Worm (Caenorhabditis elegans) whole organism, L1 larva: ENCODE measurements around the gene nhr-264.

Experiments
- C16A3.4 ChIP-seq: fragments of 150-350 bp; optimal IDR thresholded peaks from 2 replicates; lab custom pipeline; 2014; ENCODE audit warnings: missing biosample characterization, missing genetic modification characterization
- Y116A8C.19 ChIP-seq: sonication (generic microtip); optimal IDR thresholded peaks from 2 replicates; lab custom pipeline; 2016; ENCODE audit warnings: missing compliant biosample characterization, missing genetic modification characterization, borderline replicate concordance
- aly-2 ChIP-seq: fragments of 150-350 bp; optimal IDR thresholded peaks from 2 replicates; lab custom pipeline; 2014; ENCODE audit warnings: missing biosample characterization, missing genetic modification characterization
- blmp-1 ChIP-seq: fragments of 150-350 bp; optimal IDR thresholded peaks from 2 replicates; lab custom pipeline; 2014; ENCODE audit warnings: missing biosample characterization, missing genetic modification characterization
- ceh-63 ChIP-seq: fragments of 200-800 bp; sonication (Bioruptor generic); optimal IDR thresholded peaks from 2 replicates; lab custom pipeline; 2018; ENCODE audit warnings: mild to moderate bottlenecking, missing genetic modification characterization, missing compliant biosample characterization
- ceh-82 ChIP-seq, 3 experiments: fragments of 150-350 bp in 1 of 3; sonication (generic microtip) in 2 of 3; optimal IDR thresholded peaks; 2 replicates each; lab custom pipeline; 2014 to 2017; ENCODE audit warnings: missing biosample characterization in 3 of 3, missing genetic modification characterization in 3 of 3
- ceh-90 ChIP-seq: sonication (generic microtip); optimal IDR thresholded peaks from 2 replicates; lab custom pipeline; 2016; ENCODE audit warnings: missing genetic modification characterization, missing compliant biosample characterization
- ces-1 ChIP-seq: fragments of 150-350 bp; optimal IDR thresholded peaks from 2 replicates; lab custom pipeline; 2014; ENCODE audit warnings: missing biosample characterization, missing genetic modification reagents, missing genetic modification characterization
- dpl-1 ChIP-seq, 3 experiments: fragments of 150-350 bp in 2 of 3; sonication (generic microtip) in 1 of 3; optimal IDR thresholded peaks; 2 replicates each; lab custom pipeline; 2014 to 2017; ENCODE audit warnings: missing biosample characterization in 3 of 3, missing genetic modification characterization in 3 of 3, missing genetic modification reagents in 3 of 3
- dsc-1 ChIP-seq: sonication (generic microtip); optimal IDR thresholded peaks from 2 replicates; lab custom pipeline; 2016; ENCODE audit warnings: mild to moderate bottlenecking, missing genetic modification characterization, missing compliant biosample characterization
- efl-1 ChIP-seq, 4 experiments: fragments of 150-350 bp; optimal IDR thresholded peaks in 3 of 4; peaks in 1 of 4; 1 replicate in 1 of 4; 2 replicates in 3 of 4; lab custom pipeline; 2014; ENCODE audit warnings: missing biosample characterization in 2 of 4, missing genetic modification characterization in 2 of 4, missing genetic modification reagents in 2 of 4
- egl-13 ChIP-seq: sonication (generic microtip); optimal IDR thresholded peaks from 2 replicates; lab custom pipeline; 2016; ENCODE audit warnings: missing genotype, missing genetic modification reagents, missing genetic modification characterization, missing compliant biosample characterization
- elt-2 ChIP-seq: sonication (generic microtip); optimal IDR thresholded peaks from 2 replicates; lab custom pipeline; 2016; ENCODE audit warnings: missing genetic modification characterization, mild to moderate bottlenecking, inconsistent platforms, missing compliant biosample characterization, missing genetic modification reagents
- elt-3 ChIP-seq, 6 experiments: fragments of 150-350 bp in 1 of 6; sonication (generic microtip); optimal IDR thresholded peaks; 2 replicates each; lab custom pipeline; 2017 to 2018; ENCODE audit warnings: missing biosample characterization in 6 of 6, missing genetic modification characterization in 6 of 6, inconsistent platforms in 1 of 6
- fkh-10 ChIP-seq: sonication (generic microtip); optimal IDR thresholded peaks from 2 replicates; lab custom pipeline; 2017; ENCODE audit warnings: missing biosample characterization, missing genetic modification reagents, missing genetic modification characterization
- fkh-4 ChIP-seq: sonication (generic microtip); optimal IDR thresholded peaks from 2 replicates; lab custom pipeline; 2016; ENCODE audit warnings: missing compliant biosample characterization, missing genetic modification characterization, borderline replicate concordance
- fkh-8 ChIP-seq: sonication (generic microtip); optimal IDR thresholded peaks from 2 replicates; lab custom pipeline; 2016; ENCODE audit warnings: mild to moderate bottlenecking, missing genetic modification characterization, missing compliant biosample characterization
- grh-1 ChIP-seq: fragments of 200-800 bp; sonication (Bioruptor generic); IDR thresholded peaks from 2 replicates; pipeline ENCODE4 v1.3.6; 2022; ENCODE audit warnings: missing genetic modification reagents, missing genetic modification characterization, missing compliant biosample characterization
- hlh-17 ChIP-seq: fragments of 200-800 bp; sonication (Bioruptor generic); optimal IDR thresholded peaks from 2 replicates; lab custom pipeline; 2018; ENCODE audit warnings: missing genetic modification characterization, mild to moderate bottlenecking, missing compliant biosample characterization, moderate library complexity, borderline replicate concordance
- hlh-4 ChIP-seq: sonication (generic microtip); optimal IDR thresholded peaks from 2 replicates; lab custom pipeline; 2016; ENCODE audit warnings: mild to moderate bottlenecking, missing genetic modification characterization, missing compliant biosample characterization
- lin-14 ChIP-seq: fragments of 200-800 bp; sonication (Bioruptor generic); optimal IDR thresholded peaks from 2 replicates; lab custom pipeline; 2018; ENCODE audit warnings: mild to moderate bottlenecking, missing genetic modification characterization, moderate library complexity, missing compliant biosample characterization
- lin-15B ChIP-seq: fragments of 150-350 bp; sonication (generic microtip); optimal IDR thresholded peaks from 3 replicates; lab custom pipeline; 2014; ENCODE audit warnings: missing biosample characterization, missing genetic modification characterization
- lin-35 ChIP-seq, 2 experiments: fragments of 150-350 bp; optimal IDR thresholded peaks; 2 replicates each; lab custom pipeline; 2014; ENCODE audit warnings: missing biosample characterization in 2 of 2, missing genetic modification characterization in 2 of 2, missing genetic modification reagents in 2 of 2
- lsy-2 ChIP-seq, 2 experiments: fragments of 150-350 bp; optimal IDR thresholded peaks; 2 replicates each; lab custom pipeline; 2014; ENCODE audit warnings: missing biosample characterization in 2 of 2, missing genetic modification characterization in 2 of 2
- mab-9 ChIP-seq: fragments of 200-800 bp; sonication (Bioruptor generic); IDR thresholded peaks from 2 replicates; pipeline ENCODE4 v1.3.6; 2022; ENCODE audit warnings: missing genetic modification reagents, missing genetic modification characterization, missing compliant biosample characterization
- mdl-1 ChIP-seq, 2 experiments: fragments of 150-350 bp; optimal IDR thresholded peaks; 2 replicates each; lab custom pipeline; 2014 to 2017; ENCODE audit warnings: missing biosample characterization in 2 of 2, missing genetic modification characterization in 2 of 2, inconsistent platforms in 1 of 2
- mep-1 ChIP-seq: fragments of 150-350 bp; optimal IDR thresholded peaks from 2 replicates; lab custom pipeline; 2014; ENCODE audit warnings: missing biosample characterization, missing genetic modification characterization
- nhr-11 ChIP-seq: fragments of 150-350 bp; optimal IDR thresholded peaks from 2 replicates; lab custom pipeline; 2014; ENCODE audit warnings: missing biosample characterization, missing genetic modification characterization
- nhr-19 ChIP-seq: fragments of 200-800 bp; sonication (Bioruptor generic); conservative IDR thresholded peaks from 2 replicates; pipeline ENCODE4 v1.3.6; 2022; ENCODE audit warnings: missing genetic modification characterization, missing compliant biosample characterization
- nhr-28 ChIP-seq: fragments of 150-350 bp; optimal IDR thresholded peaks from 2 replicates; lab custom pipeline; 2014; ENCODE audit warnings: missing biosample characterization, missing genetic modification characterization
- nhr-47 ChIP-seq: sonication (generic microtip); optimal IDR thresholded peaks from 2 replicates; lab custom pipeline; 2016; ENCODE audit warnings: mild to moderate bottlenecking, missing genetic modification characterization, moderate library complexity, missing compliant biosample characterization
- nhr-71 ChIP-seq: sonication (generic microtip); optimal IDR thresholded peaks from 2 replicates; lab custom pipeline; 2016; ENCODE audit warnings: mild to moderate bottlenecking, missing genetic modification characterization, moderate library complexity, missing compliant biosample characterization
- nhr-85 ChIP-seq: sonication (generic microtip); peaks from one replicate; lab custom pipeline; 2016; ENCODE audit warnings: missing genetic modification characterization, inconsistent platforms, missing compliant biosample characterization
- pax-3 ChIP-seq: fragments of 200-800 bp; sonication (Bioruptor generic); optimal IDR thresholded peaks from 2 replicates; lab custom pipeline; 2018; ENCODE audit warnings: mild to moderate bottlenecking, missing genetic modification characterization, moderate library complexity, missing compliant biosample characterization
- pqm-1 ChIP-seq: sonication (generic microtip); optimal IDR thresholded peaks from 3 replicates; lab custom pipeline; 2017; ENCODE audit warnings: missing biosample characterization, missing genetic modification characterization
- skn-1 ChIP-seq: fragments of 150-350 bp; optimal IDR thresholded peaks from 2 replicates; lab custom pipeline; 2014; ENCODE audit warnings: missing biosample characterization, missing genetic modification characterization
- snpc-4 ChIP-seq: fragments of 150-350 bp; optimal IDR thresholded peaks from 2 replicates; lab custom pipeline; 2014; ENCODE audit warnings: missing biosample characterization, missing genetic modification characterization
- snu-23 ChIP-seq: sonication (generic microtip); optimal IDR thresholded peaks from 2 replicates; lab custom pipeline; 2016; ENCODE audit warnings: missing genetic modification characterization, missing compliant biosample characterization
- sptf-1 ChIP-seq: fragments of 150-350 bp; optimal IDR thresholded peaks from 2 replicates; lab custom pipeline; 2014; ENCODE audit warnings: missing biosample characterization, missing genetic modification characterization
- sup-37 ChIP-seq: fragments of 200-800 bp; sonication (Bioruptor generic); optimal IDR thresholded peaks from 2 replicates; lab custom pipeline; 2018; ENCODE audit warnings: mild to moderate bottlenecking, missing genetic modification characterization, missing compliant biosample characterization
- swsn-7 ChIP-seq: sonication (generic microtip); optimal IDR thresholded peaks from 2 replicates; lab custom pipeline; 2016; ENCODE audit warnings: missing genetic modification characterization, missing compliant biosample characterization
- tbx-2 ChIP-seq: sonication (generic microtip); optimal IDR thresholded peaks from 2 replicates; lab custom pipeline; 2016; ENCODE audit warnings: missing genetic modification characterization, missing compliant biosample characterization
- tlp-1 ChIP-seq: fragments of 150-350 bp; optimal IDR thresholded peaks from 2 replicates; lab custom pipeline; 2014; ENCODE audit warnings: missing biosample characterization, missing genetic modification characterization
- xbp-1 ChIP-seq: sonication (generic microtip); optimal IDR thresholded peaks from 2 replicates; lab custom pipeline; 2016; ENCODE audit warnings: missing genetic modification characterization, missing compliant biosample characterization
- zag-1 ChIP-seq: fragments of 150-350 bp; optimal IDR thresholded peaks from 2 replicates; lab custom pipeline; 2014; ENCODE audit warnings: missing biosample characterization, missing genetic modification characterization
- zip-4 ChIP-seq: fragments of 200-800 bp; sonication (Bioruptor generic); optimal IDR thresholded peaks from 2 replicates; lab custom pipeline; 2018; ENCODE audit warnings: mild to moderate bottlenecking, missing genetic modification characterization, moderate library complexity, missing compliant biosample characterization

The nhr-264 gene

ce11 chrIV:9262295-9262694 is 31.4 kb downstream of the nhr-264 start:
- TF ChIP-seq Y116A8C.19 (tag; lab: Kevin White, UChicago) (no peak), pax-3 (tag; lab: Kevin White, UChicago) (no peak), dsc-1 (tag; lab: Kevin White, UChicago) (no peak), sptf-1 (no peak), nhr-71 (tag; lab: Kevin White, UChicago) (no peak), mdl-1 (tag; optimal IDR thresholded peaks at IDR 0.05; lab: Kevin White, UChicago) (no peak), ceh-90 (tag; lab: Kevin White, UChicago) (no peak), tlp-1 (no peak), skn-1 (tag; lab: Kevin White, UChicago) (no peak), sup-37 (GFP tag; lab: Kevin White, UChicago) (no peak), fkh-10 (GFP tag; lab: Kevin White, UChicago) (no peak)
- TF ChIP-seq, all 84 proteins: peak for 0

DNA sequence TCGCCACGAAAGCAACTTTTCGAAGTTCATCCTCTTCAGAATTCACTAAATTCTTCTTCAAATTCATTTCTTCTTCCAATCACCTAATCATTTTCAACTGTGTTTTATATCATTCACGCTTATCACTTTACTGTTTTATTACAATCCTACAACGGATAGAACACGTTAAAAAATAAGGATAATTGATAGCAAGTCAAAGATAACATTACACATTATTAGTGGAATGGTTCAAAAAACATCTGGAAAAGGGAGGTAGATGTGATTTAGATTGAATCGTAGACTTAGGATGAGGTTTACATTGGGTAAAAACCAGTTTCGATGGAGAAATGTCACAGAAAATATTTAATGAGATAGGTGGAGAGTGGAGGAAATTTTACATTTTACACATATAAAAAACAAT is 32.0 kb downstream of the nhr-264 start, which contains the start of gene col-120:
Gene col-120 (minus strand): TSS at position 101 of the 400 bp plus-strand sequence.
- TF ChIP-seq hlh-4 (tag; lab: Kevin White, UChicago) (no peak), nhr-28 (no peak), hlh-17 (GFP tag; lab: Kevin White, UChicago) (no peak), lsy-2 (tag; optimal IDR thresholded peaks at IDR 0.05; lab: Kevin White, UChicago) (no peak), zag-1 (tag; lab: Kevin White, UChicago) (no peak), fkh-8 (no peak), pqm-1 (tag; lab: Kevin White, UChicago) (no peak), elt-3 (tag; optimal IDR thresholded peaks at IDR 0.05; lab: Kevin White, UChicago) (no peak), pax-3 (tag; lab: Kevin White, UChicago) (no peak), ceh-63 (GFP tag; lab: Kevin White, UChicago) (no peak), elt-2 (no peak)
- TF ChIP-seq, all 84 proteins: peak for 0

DNA sequence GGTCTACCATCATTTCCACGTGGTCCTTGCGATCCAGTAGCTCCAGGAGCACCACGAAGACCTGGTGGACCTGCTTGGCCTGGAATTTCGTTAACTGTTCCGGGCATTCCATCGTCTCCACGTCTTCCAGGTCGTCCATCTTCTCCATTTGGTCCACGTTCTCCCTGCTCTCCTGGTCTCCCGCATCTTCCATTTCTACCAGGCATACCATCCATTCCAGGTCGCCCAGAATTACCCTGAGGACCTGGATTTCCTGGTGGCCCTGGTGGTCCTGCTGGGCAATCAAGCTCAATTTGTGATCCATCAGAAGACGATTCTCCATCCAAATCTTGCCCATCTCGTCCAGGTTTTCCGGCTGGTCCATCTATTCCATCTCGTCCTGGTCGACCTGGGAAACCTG is 32.9 kb downstream of the nhr-264 start:
- no peak for TF ChIP-seq ces-1 (GFP tag; lab: Kevin White, UChicago)
- no peak for TF ChIP-seq efl-1 (optimal IDR thresholded peaks at IDR 0.05; lab: Kevin White, UChicago)
- peak in 1 of 2 experiments; percentile 70 for TF ChIP-seq efl-1 (GFP tag; optimal IDR thresholded peaks at IDR 0.05 in 1 of 2; lab: Kevin White, UChicago)
- no peak for TF ChIP-seq nhr-85 (tag; lab: Kevin White, UChicago)
- TF ChIP-seq C16A3.4 (tag; lab: Kevin White, UChicago), result no peak

DNA sequence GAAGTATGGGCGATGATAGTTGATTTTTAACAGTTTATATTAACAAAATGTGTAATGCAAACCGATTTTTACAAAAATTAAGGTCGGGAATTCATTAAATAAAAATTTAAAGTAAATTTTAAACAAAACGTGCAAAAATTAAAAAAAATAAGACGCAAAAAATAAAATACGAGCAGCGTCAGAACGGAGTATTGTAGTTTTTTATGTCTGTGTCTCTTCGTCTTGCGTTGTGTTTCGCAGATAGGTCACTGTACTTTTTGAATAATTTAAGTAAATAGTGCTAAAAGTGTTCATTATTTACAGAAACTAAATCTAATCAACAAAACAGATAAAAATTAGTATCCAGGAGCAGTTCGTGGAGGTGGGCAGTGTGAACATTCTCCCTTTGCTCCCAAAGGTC is 33.4 kb downstream of the nhr-264 start:
- TF ChIP-seq snpc-4 (no peak), swsn-7 (tag; lab: Kevin White, UChicago) (peak; percentile 43), zip-4 (GFP tag; lab: Kevin White, UChicago) (no peak), mep-1 (tag; lab: Kevin White, UChicago) (peak; percentile 61), skn-1 (tag; lab: Kevin White, UChicago) (peak; percentile 48), tbx-2 (peak; percentile 36), nhr-11 (tag; lab: Kevin White, UChicago) (no peak), ceh-63 (GFP tag; lab: Kevin White, UChicago) (no peak), ceh-82 (tag; optimal IDR thresholded peaks at IDR 0.05; lab: Kevin White, UChicago) (peak in 1 of 3 experiments; percentile 7), aly-2 (tag; lab: Kevin White, UChicago) (peak; percentile 31), lin-14 (GFP tag; lab: Kevin White, UChicago) (no peak), xbp-1 (peak; percentile 56), lin-15B (tag; lab: Kevin White, UChicago) (no peak), lin-35 (GFP tag; optimal IDR thresholded peaks at IDR 0.05; lab: Kevin White, UChicago) (peak; percentile 43 to 56), nhr-19 (GFP tag; lab: Robert Waterston, UW) (peak; percentile 21; the same call in 1 of the 2 replicates), blmp-1 (tag; lab: Kevin White, UChicago) (peak; percentile 38), fkh-4 (tag; lab: Kevin White, UChicago) (no peak), lsy-2 (tag; optimal IDR thresholded peaks at IDR 0.05; lab: Kevin White, UChicago) (peak; percentile 60 to 71), dpl-1 (GFP tag; optimal IDR thresholded peaks at IDR 0.05; lab: Kevin White, UChicago) (peak in 2 of 3 experiments; percentile 26 to 59), snu-23 (GFP tag; lab: Kevin White, UChicago) (peak; percentile 60), efl-1 (optimal IDR thresholded peaks at IDR 0.05; lab: Kevin White, UChicago) (peak; percentile 47 to 62), efl-1 (GFP tag; optimal IDR thresholded peaks at IDR 0.05 in 1 of 2; lab: Kevin White, UChicago) (peak; percentile 54 to 90), mab-9 (no peak), nhr-71 (tag; lab: Kevin White, UChicago) (peak; percentile 63), ceh-90 (tag; lab: Kevin White, UChicago) (no peak), egl-13 (tag; lab: Kevin White, UChicago) (no peak), nhr-47 (tag; lab: Kevin White, UChicago) (peak; percentile 37), grh-1 (GFP tag; lab: Robert Waterston, UW) (no peak)
